Fruit fly (Drosophila melanogaster) Kc167 (cell line): Measurements from ENCODE around the gene Idh3g.
A peak's percentile ranks its signal among the peaks of the same experiment; 100 is the strongest.

ENCODE experiments used
- Myc ChIP-seq: fragments of >200 bp; optimal IDR thresholded peaks from 2 replicates; lab custom pipeline; 2017; ENCODE audit warnings: missing external identifiers
- Sin3A ChIP-seq: fragments of >200 bp; optimal IDR thresholded peaks from 2 replicates; lab custom pipeline; 2018; ENCODE audit warnings: missing external identifiers
- h ChIP-seq: fragments of >200 bp; optimal IDR thresholded peaks from 3 replicates; lab custom pipeline; 2018; ENCODE audit warnings: missing external identifiers
- insv ChIP-seq: fragments of >200 bp; optimal IDR thresholded peaks from 3 replicates; lab custom pipeline; 2018; ENCODE audit warnings: missing external identifiers
- psq ChIP-seq: fragments of >200 bp; optimal IDR thresholded peaks from 2 replicates; lab custom pipeline; 2017; ENCODE audit warnings: missing external identifiers
- ttk ChIP-seq: sonication (Bioruptor generic); optimal IDR thresholded peaks from 2 replicates; lab custom pipeline; 2017; ENCODE audit warnings: missing external identifiers

Idh3g gene

DNA sequence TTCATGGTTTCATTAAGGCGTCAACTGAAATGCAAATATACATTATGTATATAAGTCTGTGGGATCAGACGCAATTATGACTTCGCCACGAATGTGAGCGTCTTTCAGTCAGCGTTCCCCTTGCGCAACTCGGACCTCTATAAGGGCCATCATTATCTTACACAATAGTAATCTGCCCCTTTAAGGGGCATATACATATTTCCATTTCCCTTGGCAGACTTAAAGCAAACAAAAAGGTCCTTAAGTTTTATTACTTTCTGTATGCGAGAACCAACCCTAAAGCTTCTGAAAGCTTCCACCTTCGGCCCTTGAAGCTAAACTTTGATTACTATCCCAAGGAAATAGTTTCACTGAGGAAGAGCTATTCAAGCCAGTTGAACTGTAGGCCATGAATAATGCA, 30.2 kb upstream of the Idh3g start:
- no peak for TF ChIP-seq Sin3A (lab: Kevin White, UChicago)
- no peak for TF ChIP-seq h (lab: Kevin White, UChicago)
- no peak for TF ChIP-seq psq (lab: Kevin White, UChicago)
- no peak for TF ChIP-seq insv (lab: Kevin White, UChicago)
- no peak for TF ChIP-seq ttk (lab: Kevin White, UChicago)
- no peak for TF ChIP-seq Myc (lab: Kevin White, UChicago)

DNA sequence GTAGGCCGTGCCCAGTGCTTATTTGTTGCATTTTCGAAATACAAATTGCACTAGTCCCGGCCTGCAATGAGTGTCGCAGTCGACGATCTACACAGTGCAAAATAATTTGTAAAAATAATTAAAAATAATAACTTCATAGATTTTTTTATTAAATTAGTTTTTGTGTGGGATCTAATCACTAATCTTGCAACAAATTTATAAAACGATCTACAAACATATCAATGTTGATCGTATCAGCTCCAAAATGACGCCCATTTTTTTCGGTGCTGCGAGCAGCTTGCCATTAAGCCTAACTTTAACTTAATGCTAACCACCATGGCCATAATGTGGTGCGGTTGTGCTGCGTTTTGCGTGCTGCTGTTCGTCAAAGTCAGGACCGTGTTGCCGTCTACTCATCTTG, 29.2 kb upstream of the Idh3g start:
- TF ChIP-seq Myc (lab: Kevin White, UChicago): no peak
- TF ChIP-seq Sin3A (lab: Kevin White, UChicago): no peak
- TF ChIP-seq psq (lab: Kevin White, UChicago): no peak
- TF ChIP-seq h (lab: Kevin White, UChicago): no peak
- no peak for TF ChIP-seq insv (lab: Kevin White, UChicago)
- no peak for TF ChIP-seq ttk (lab: Kevin White, UChicago)

DNA sequence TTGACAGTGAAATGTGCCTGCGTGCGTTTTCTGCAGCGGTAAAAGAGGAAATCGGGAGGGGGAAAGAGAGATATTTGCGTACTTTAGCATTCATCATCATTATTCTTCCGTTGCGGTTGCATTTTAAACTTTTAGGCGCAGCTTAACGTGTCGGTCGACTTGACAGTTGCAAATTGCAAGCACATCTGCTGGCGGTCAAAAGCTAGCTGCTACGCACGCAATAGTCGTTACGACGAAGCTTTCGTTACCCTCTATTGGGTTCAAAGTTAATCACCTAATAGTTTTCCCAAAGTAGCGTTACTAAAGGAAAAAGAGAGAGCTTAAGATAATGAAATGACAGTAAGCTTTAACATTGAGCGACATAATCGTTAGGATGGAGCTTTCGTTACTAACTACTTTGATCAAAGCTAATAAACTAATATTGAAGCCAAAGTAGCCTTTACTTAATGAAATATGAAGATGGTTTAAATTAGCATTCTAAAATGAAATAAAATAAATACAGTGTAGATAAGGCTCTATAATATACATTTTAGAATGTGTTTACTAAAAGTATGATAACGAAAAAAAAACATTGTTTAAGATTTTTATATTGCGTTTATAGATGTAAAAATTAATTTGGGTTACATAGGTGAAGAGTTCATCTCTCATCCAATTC, 28.5 kb upstream of the Idh3g start:
- TF ChIP-seq Sin3A (lab: Kevin White, UChicago) (no peak), Myc (lab: Kevin White, UChicago) (no peak), ttk (lab: Kevin White, UChicago) (no peak), psq (lab: Kevin White, UChicago) (no peak), h (lab: Kevin White, UChicago) (no peak), insv (lab: Kevin White, UChicago) (no peak)

DNA sequence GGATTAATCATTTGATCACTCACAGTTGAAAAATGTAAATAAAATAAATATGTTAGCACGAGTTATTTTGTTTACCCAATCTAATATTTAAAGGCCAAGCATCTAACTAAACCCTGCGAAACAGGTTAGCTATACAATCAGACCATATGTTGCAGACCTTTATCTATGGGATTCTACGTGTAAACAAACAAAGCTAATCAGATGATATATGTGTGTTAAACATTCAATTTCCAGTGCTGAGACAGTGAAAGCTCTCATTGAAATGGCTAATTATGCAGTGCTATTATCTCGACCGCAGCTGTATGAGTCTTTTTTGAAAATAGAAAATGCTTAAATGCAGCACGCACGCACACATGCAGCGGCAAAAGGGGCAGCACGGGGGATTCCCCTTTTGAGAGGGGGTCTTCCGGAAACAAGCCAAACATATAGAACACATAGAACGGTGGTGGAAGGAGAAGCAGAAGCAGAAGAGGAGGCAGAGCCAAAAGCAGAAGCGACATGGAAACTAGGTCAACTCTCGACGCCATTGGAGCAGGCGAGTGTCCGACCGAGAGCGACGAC, 20.7 kb upstream of the Idh3g start:
- TF ChIP-seq psq (lab: Kevin White, UChicago) (no peak), Sin3A (lab: Kevin White, UChicago) (no peak), insv (lab: Kevin White, UChicago) (no peak), h (lab: Kevin White, UChicago) (no peak), Myc (lab: Kevin White, UChicago) (no peak)

DNA sequence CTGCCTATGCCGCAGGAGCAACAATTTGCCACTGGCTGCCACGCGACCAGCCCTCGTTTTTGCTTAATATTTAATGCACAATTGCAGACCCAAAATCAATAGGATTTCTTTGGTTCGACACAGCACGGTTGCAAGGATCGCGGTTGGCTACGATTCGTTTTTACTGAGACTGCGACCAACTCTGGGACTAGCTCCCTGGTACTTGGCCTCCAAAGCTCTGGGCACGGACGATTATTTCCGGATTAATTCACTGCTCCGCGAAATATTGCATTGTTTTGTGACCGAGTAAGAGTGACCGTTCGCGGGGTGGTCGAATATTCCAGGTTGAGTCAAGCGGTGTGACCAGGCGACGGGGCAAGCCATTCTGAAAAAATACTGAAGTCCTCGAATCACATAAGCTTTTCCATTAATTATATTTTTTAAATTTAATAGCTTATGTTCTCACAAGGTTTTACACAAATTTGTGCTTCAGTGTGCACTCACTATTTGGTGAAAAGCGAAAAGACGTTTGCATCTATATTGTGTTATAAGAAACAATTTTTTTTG, 19.6 kb upstream of the Idh3g start, which contains the start of gene Tnks:
TSS of gene Tnks (minus strand) at position 302 of the 546 bp plus-strand sequence.
- TF ChIP-seq psq (lab: Kevin White, UChicago) (no peak), ttk (lab: Kevin White, UChicago) (no peak), Myc (lab: Kevin White, UChicago) (no peak), Sin3A (lab: Kevin White, UChicago) (no peak), h (lab: Kevin White, UChicago) (no peak), insv (lab: Kevin White, UChicago) (no peak)

DNA sequence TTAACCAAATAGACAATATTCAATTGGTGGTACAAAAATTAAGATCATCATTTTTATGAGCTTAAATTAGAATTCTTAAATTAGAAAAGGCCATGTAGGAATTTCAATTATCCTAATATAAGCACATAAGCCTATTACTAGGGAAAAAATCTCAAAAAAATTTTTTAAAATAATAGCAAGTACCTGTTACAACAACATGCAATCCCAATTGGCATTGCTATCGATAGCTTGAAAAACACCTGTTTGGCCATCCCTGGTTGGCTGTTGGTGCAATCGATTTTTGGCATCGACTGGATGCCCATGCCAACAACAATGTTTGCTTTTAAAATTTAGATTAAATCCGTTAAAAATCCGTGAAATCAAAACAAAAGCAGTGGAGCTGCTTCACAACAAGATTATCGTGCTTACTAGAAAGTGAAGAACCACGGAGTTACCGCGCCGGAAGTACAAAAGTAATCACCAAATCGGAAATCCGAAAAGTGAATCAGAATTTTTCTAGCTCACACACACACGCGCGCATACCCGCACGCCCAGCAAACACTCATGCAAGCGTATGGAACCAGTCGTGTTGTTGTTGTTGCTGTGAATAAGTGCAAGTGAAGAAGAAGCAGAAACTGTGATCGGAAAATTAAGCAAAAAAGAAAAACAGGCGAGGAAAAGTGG, 19.0 kb upstream of the Idh3g start, which contains the start of gene RASSF8:
TSS of gene RASSF8 (plus strand) at position 265 of the 663 bp plus-strand sequence.
- TF ChIP-seq psq (lab: Kevin White, UChicago) (no peak), h (lab: Kevin White, UChicago) (no peak), Sin3A (lab: Kevin White, UChicago) (no peak), insv (lab: Kevin White, UChicago) (no peak), Myc (lab: Kevin White, UChicago) (no peak), ttk (lab: Kevin White, UChicago) (no peak)

DNA sequence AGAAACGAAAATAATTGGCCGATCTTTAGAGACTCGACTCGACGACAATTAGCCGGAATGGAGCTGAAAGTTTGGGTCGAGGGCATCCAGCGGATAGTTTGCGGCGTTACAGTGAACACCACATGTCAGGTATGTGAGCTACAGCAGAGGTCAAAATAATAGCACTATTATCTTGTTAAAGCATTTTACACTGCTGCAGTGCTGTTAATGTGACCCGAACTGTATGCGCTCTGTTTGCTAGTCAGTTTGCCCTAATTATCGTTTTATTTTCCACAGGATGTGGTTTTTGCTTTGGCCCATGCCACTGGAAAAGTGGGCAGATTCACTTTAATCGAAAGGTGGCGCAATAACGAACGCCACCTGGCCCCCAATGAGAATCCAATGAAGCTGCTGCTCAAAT, 18.3 kb upstream of the Idh3g start:
- no peak for TF ChIP-seq h (lab: Kevin White, UChicago)
- no peak for TF ChIP-seq insv (lab: Kevin White, UChicago)
- no peak for TF ChIP-seq Myc (lab: Kevin White, UChicago)
- TF ChIP-seq Sin3A (lab: Kevin White, UChicago): no peak
- no peak for TF ChIP-seq psq (lab: Kevin White, UChicago)
- TF ChIP-seq ttk (lab: Kevin White, UChicago): no peak

DNA sequence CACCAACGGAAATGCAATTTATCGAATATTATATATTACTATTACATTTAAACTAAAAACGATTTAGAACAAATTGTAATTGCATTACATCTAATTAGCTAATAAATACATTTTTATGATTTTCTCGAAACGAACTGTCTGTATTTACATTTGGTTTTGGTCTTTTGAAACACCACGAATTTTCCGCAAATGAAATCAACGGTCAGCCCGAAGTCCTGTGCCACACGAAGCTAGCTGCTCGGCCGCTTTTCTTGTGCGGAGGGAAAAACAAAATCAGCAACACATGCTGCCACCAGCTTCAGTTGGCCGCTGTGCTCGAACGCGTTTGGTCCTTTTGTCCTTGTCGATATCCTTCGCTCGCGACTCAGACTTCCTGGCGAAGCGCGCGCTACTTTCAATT, 15.1 kb upstream of the Idh3g start, which contains the start of gene Lgr3:
TSS of gene Lgr3 (plus strand) at position 301 of the 400 bp plus-strand sequence.
- TF ChIP-seq psq (lab: Kevin White, UChicago) (no peak), Myc (lab: Kevin White, UChicago) (no peak), insv (lab: Kevin White, UChicago) (no peak), ttk (lab: Kevin White, UChicago) (no peak), h (lab: Kevin White, UChicago) (no peak), Sin3A (lab: Kevin White, UChicago) (no peak)

DNA sequence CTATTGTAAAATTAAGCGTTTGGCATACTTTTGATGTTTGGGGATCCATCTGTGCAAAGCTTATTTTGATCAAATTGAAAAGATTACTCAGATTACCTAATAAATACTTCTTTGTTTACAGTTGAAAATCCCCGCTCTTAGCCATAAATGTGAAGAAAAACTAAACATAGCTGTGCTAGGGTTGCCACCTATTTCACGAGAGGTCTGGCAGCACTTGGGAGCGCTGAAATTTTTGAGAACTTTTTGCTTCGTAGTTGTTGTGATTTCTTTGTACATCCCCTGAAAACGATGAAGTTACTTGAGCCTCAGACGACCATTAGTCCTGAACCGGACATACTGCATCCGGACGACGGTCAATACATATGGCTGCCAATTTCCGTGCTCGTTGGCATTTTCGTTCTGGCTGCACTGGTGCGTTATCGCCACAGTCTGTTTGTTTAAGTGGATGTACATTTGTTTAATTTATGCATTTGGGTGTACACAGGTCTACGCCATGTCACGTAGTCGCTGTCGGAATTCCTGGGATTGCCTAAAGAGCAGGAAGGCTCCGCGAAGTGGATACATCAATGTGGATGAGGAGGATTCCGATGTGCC, 2.1 kb upstream of the Idh3g start, which contains the start of the genes CG4730 and CG5039:
TSS of gene CG4730 (minus strand) at position 194 of the 594 bp plus-strand sequence.
TSS of gene CG5039 (plus strand) at position 195 of the 594 bp plus-strand sequence.
- no peak for TF ChIP-seq Myc (lab: Kevin White, UChicago)
- no peak for TF ChIP-seq insv (lab: Kevin White, UChicago)
- no peak for TF ChIP-seq ttk (lab: Kevin White, UChicago)
- no peak for TF ChIP-seq Sin3A (lab: Kevin White, UChicago)
- TF ChIP-seq h (lab: Kevin White, UChicago): peak; percentile 51
- no peak for TF ChIP-seq psq (lab: Kevin White, UChicago)

DNA sequence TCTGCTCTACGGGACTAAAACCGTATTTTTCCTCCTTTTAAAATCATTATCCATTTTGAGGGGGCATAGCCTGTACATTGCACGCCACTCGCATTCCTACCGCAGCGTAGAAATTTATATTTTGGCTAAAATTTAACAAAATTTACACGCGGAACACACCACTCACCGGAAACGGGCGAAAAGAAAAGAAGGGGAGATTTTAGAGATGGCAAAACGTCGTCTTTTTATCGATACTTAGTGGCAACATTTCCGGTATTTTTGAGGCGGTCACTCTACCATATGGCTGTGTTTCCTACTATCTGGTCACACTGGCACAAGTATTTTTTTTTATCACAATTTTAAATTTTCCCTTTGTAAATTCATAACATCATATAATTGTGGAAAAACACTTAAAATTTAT, 4.2 kb downstream of the Idh3g start, which contains the start of gene RpL27:
TSS of gene RpL27 (minus strand) at position 193 of the 400 bp plus-strand sequence.
- TF ChIP-seq psq (lab: Kevin White, UChicago) (no peak), Myc (lab: Kevin White, UChicago) (no peak), h (lab: Kevin White, UChicago) (no peak), Sin3A (lab: Kevin White, UChicago) (no peak), ttk (lab: Kevin White, UChicago) (no peak), insv (lab: Kevin White, UChicago) (no peak)
